Fruit fly (Drosophila melanogaster): Measurements from ENCODE around the gene Tctp.

DNA sequence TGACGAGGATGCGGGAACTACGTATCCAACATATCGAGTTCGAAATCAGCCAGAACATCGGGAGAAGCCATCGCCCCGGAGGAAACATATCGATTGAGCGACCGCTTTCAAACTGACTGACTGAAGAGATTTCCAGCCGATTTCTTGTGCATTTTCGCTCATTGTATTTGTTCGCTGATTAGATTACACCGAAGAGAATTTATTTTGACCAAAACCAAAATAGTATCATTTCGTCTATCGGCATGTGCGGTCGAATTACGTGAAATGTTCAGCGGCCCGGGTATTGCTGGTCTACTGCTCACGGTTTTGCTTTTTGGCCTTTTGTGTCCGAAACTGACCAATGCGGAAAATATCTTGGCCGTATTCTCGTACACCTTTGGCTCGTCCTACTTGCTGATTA is 34.7 kb upstream of the Tctp start, which contains the start of the genes Ugt304A1 and Ugt303A1:
- TF ChIP-seq CG8478 (optimal IDR thresholded peaks at IDR 0.05), result no peak
- no peak for TF ChIP-seq CTCF (optimal IDR thresholded peaks at IDR 0.05)
